Fruit fly (Drosophila melanogaster): ENCODE results near the gene CG12990.

dm6 chrX:17695641-17696040, 24.0 kb upstream of the CG12990 start:
- no peak for TF ChIP-seq EcR (GFP tag; optimal IDR thresholded peaks at IDR 0.05)
- TF ChIP-seq pan (optimal IDR thresholded peaks at IDR 0.05) = no peak
- TF ChIP-seq usp (GFP tag; optimal IDR thresholded peaks at IDR 0.05) = no peak
- TF ChIP-seq psq (optimal IDR thresholded peaks at IDR 0.05) = no peak

Data from whole organism.